Worm (Caenorhabditis elegans) whole organism, L2 larva: Measurements from ENCODE around the gene Y71H2B.11.

Experiments
- C34F6.9 ChIP-seq: fragments of 150-350 bp; optimal IDR thresholded peaks from 2 replicates; lab custom pipeline; 2014; ENCODE audit warnings: missing biosample characterization, missing genetic modification characterization
- F13H6.1 ChIP-seq: sonication (generic microtip); optimal IDR thresholded peaks from 2 replicates; lab custom pipeline; 2016; ENCODE audit warnings: missing genetic modification characterization, missing compliant biosample characterization
- R02D3.7 ChIP-seq: fragments of 150-350 bp; optimal IDR thresholded peaks from 2 replicates; lab custom pipeline; 2014; ENCODE audit warnings: missing biosample characterization, missing genetic modification characterization
- Y55F3AM.14 ChIP-seq: fragments of 200-800 bp; sonication (Bioruptor generic); optimal IDR thresholded peaks from 2 replicates; lab custom pipeline; 2018; ENCODE audit warnings: mild to moderate bottlenecking, missing genetic modification characterization, missing compliant biosample characterization
- ZK546.5 ChIP-seq: sonication (generic microtip); optimal IDR thresholded peaks from 2 replicates; lab custom pipeline; 2017; ENCODE audit warnings: missing biosample characterization, missing genetic modification characterization
- blmp-1 ChIP-seq: sonication (generic microtip); optimal IDR thresholded peaks from 2 replicates; lab custom pipeline; 2017; ENCODE audit warnings: missing genetic modification characterization, mild to moderate bottlenecking, missing compliant biosample characterization, antibody characterized with exemption, moderate library complexity; ENCODE audit not compliant: insufficient read depth
- ceh-16 ChIP-seq: fragments of 150-350 bp; optimal IDR thresholded peaks from 2 replicates; lab custom pipeline; 2014; ENCODE audit warnings: missing biosample characterization, missing genetic modification characterization
- egl-27 ChIP-seq: sonication (generic microtip); optimal IDR thresholded peaks from 3 replicates; lab custom pipeline; 2017; ENCODE audit warnings: missing biosample characterization, missing genetic modification reagents, missing genetic modification characterization
- elt-1 ChIP-seq: fragments of 150-350 bp; optimal IDR thresholded peaks from 2 replicates; lab custom pipeline; 2014; ENCODE audit warnings: missing biosample characterization, missing genetic modification characterization
- elt-3 ChIP-seq: sonication (generic microtip); optimal IDR thresholded peaks from 2 replicates; lab custom pipeline; 2017; ENCODE audit warnings: missing biosample characterization, missing genetic modification characterization
- lin-11 ChIP-seq: fragments of 150-350 bp; sonication (generic microtip); optimal IDR thresholded peaks from 2 replicates; lab custom pipeline; 2014; ENCODE audit warnings: missing biosample characterization, missing genetic modification characterization, inconsistent platforms, mixed read lengths
- lin-13 ChIP-seq: fragments of 150-350 bp; optimal IDR thresholded peaks from 2 replicates; lab custom pipeline; 2014; ENCODE audit warnings: missing biosample characterization, missing genetic modification reagents, missing genetic modification characterization
- lin-39 ChIP-seq: fragments of 150-350 bp; optimal IDR thresholded peaks from 2 replicates; lab custom pipeline; 2014; ENCODE audit warnings: missing biosample characterization, missing genetic modification reagents, missing genetic modification characterization
- lsy-2 ChIP-seq, 2 experiments: fragments of 150-350 bp in 1 of 2; sonication (generic microtip) in 1 of 2; optimal IDR thresholded peaks; 2 replicates each; lab custom pipeline; 2014 to 2017; ENCODE audit warnings: missing biosample characterization in 2 of 2, missing genetic modification characterization in 2 of 2
- mbf-1 ChIP-seq: sonication (generic microtip); optimal IDR thresholded peaks from 2 replicates; lab custom pipeline; 2017; ENCODE audit warnings: missing biosample characterization, missing genetic modification characterization
- nhr-11 ChIP-seq: fragments of 150-350 bp; optimal IDR thresholded peaks from 2 replicates; lab custom pipeline; 2014; ENCODE audit warnings: missing biosample characterization, missing genetic modification characterization
- nhr-12 ChIP-seq: fragments of 150-350 bp; optimal IDR thresholded peaks from 2 replicates; lab custom pipeline; 2014; ENCODE audit warnings: missing biosample characterization, missing genetic modification characterization
- nhr-129 ChIP-seq: fragments of 150-350 bp; optimal IDR thresholded peaks from 2 replicates; lab custom pipeline; 2014; ENCODE audit warnings: missing biosample characterization, missing genetic modification characterization
- nhr-21 ChIP-seq: fragments of 150-350 bp; optimal IDR thresholded peaks from 2 replicates; lab custom pipeline; 2014; ENCODE audit warnings: missing biosample characterization, missing genetic modification characterization
- nhr-23 ChIP-seq: fragments of 150-350 bp; optimal IDR thresholded peaks from 2 replicates; lab custom pipeline; 2014; ENCODE audit warnings: missing biosample characterization, missing genetic modification reagents, missing genetic modification characterization
- nhr-25 ChIP-seq: fragments of 150-350 bp; sonication (generic microtip); optimal IDR thresholded peaks from 3 replicates; lab custom pipeline; 2014; ENCODE audit warnings: missing biosample characterization, missing genetic modification characterization
- nhr-77 ChIP-seq: fragments of 150-350 bp; optimal IDR thresholded peaks from 2 replicates; lab custom pipeline; 2014; ENCODE audit warnings: missing biosample characterization, missing genetic modification characterization
- sem-4 ChIP-seq: fragments of 150-350 bp; optimal IDR thresholded peaks from 2 replicates; lab custom pipeline; 2014; ENCODE audit warnings: missing biosample characterization, missing genetic modification reagents, missing genetic modification characterization
- sma-3 ChIP-seq: sonication (generic microtip); optimal IDR thresholded peaks from 2 replicates; lab custom pipeline; 2016; ENCODE audit warnings: missing genetic modification reagents, missing genetic modification characterization, missing compliant biosample characterization
- sma-9 ChIP-seq, 2 experiments: fragments of 150-350 bp in 1 of 2; sonication (generic microtip) in 1 of 2; optimal IDR thresholded peaks; 2 replicates each; lab custom pipeline; 2014 to 2016; ENCODE audit warnings: missing genetic modification characterization in 2 of 2, mild to moderate bottlenecking in 1 of 2, missing biosample characterization in 1 of 2, missing compliant biosample characterization in 1 of 2, missing genetic modification reagents in 1 of 2, moderate library complexity in 1 of 2
- snpc-4 ChIP-seq: fragments of 150-350 bp; optimal IDR thresholded peaks from 2 replicates; lab custom pipeline; 2014; ENCODE audit warnings: missing biosample characterization, missing genetic modification characterization
- unc-39 ChIP-seq: fragments of 150-350 bp; optimal IDR thresholded peaks from 2 replicates; lab custom pipeline; 2014; ENCODE audit warnings: missing biosample characterization, missing genetic modification characterization
- zag-1 ChIP-seq: fragments of 150-350 bp; optimal IDR thresholded peaks from 2 replicates; lab custom pipeline; 2014; ENCODE audit warnings: missing biosample characterization, missing genetic modification characterization
- ztf-1 ChIP-seq: fragments of 200-800 bp; sonication (Bioruptor generic); conservative IDR thresholded peaks from 2 replicates; pipeline ENCODE4 v1.3.6; 2022; ENCODE audit warnings: missing genetic modification characterization, missing compliant biosample characterization
- ztf-4 ChIP-seq: fragments of 150-350 bp; optimal IDR thresholded peaks from 2 replicates; lab custom pipeline; 2014; ENCODE audit warnings: missing biosample characterization, missing genetic modification characterization

The Y71H2B.11 gene

DNA sequence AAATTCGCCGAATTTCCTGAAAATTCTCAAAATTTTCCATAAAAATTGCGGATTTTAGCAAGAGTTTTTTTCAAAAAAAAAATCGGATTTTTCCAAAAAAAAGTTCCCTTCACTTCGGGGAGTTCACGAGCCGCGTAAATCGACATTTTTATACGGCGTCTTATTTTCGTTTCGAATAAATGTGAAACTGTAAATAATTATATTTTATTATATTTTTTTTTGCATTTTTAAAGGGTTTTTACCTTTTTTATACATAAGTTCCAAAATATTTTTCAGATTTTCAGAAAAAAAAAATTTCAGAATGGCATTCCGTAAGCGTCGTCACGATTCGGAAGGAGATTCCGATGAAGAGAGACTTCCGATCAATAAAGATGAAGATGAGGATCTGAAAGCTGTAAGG, 19.1 kb downstream of the Y71H2B.11 start, which contains the start of gene Y71H2B.2:
Gene Y71H2B.2 (plus strand): TSS at position 301 of the 400 bp plus-strand sequence.
- no peak for TF ChIP-seq lin-11 (tag; lab: Kevin White, UChicago)
- TF ChIP-seq elt-1 (tag; lab: Kevin White, UChicago): no peak
- TF ChIP-seq F13H6.1 (tag; lab: Kevin White, UChicago): no peak
- no peak for TF ChIP-seq ceh-16
- TF ChIP-seq nhr-11 (tag; lab: Kevin White, UChicago): no peak
- TF ChIP-seq nhr-21 (tag; lab: Kevin White, UChicago): no peak
- TF ChIP-seq ztf-4 (tag; lab: Kevin White, UChicago): no peak
- TF ChIP-seq nhr-77 (tag; lab: Kevin White, UChicago): no peak
- TF ChIP-seq ZK546.5 (tag; lab: Kevin White, UChicago): no peak
- no peak for TF ChIP-seq lin-13
- no peak for TF ChIP-seq nhr-23 (tag; lab: Kevin White, UChicago)

DNA sequence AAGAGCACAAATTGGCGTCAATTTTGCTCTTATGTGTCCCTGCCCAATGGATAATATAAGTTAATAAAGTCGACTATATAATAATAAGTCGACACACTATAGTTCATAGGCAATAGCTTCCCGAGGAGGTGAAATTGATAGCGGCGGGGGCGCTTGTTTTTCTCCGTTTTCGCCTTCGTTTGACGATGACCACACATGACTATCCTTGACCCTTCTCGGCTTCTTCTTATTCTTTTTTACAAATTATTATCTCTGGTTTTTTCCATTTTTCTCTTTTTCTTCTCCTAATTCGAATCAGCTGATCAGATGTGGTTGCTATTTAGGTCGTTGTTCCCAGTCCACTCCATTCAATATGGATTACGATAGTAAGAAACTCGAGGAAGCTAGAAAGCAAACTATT, 24.9 kb downstream of the Y71H2B.11 start, which contains the start of gene acbp-8:
Gene acbp-8 (plus strand): TSS at position 324 of the 400 bp plus-strand sequence.
- TF ChIP-seq mbf-1 (no peak), nhr-21 (tag; lab: Kevin White, UChicago) (peak; percentile 9), blmp-1 (tag; lab: Kevin White, UChicago) (peak; percentile 19)

DNA sequence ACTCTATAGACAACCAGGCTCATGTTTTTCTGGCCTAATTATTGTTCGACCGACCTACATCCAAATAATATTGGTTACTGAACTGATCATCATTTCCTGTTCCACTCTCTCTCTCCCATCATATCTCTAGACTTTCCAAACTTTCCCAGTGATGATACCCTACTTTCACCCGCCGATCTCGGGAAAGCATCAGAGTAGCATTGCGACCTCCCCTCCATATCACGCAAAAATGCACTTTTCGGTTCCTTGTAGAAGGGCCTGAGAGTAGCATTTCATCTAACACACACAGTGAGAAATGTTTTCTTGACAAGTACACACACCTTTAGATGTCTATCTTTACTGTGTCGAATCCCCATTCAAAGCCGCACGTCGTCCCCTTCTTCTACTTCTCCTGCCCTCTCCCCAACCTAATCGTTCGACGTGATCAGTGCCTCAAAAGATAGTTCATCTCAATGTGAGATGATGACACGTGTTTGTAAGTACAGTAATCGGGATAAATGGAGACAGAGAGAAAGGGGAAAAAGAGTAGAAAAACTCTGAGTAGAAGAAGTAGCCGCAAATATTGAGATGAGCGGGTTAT, 29.1 kb downstream of the Y71H2B.11 start:
- TF ChIP-seq lsy-2 (tag; optimal IDR thresholded peaks at IDR 0.05; lab: Kevin White, UChicago) (peak in 1 of 2 experiments; percentile 46), sma-3 (GFP tag; lab: Kevin White, UChicago) (peak; percentile 6), elt-1 (tag; lab: Kevin White, UChicago) (peak; percentile 73), ZK546.5 (tag; lab: Kevin White, UChicago) (no peak), ceh-16 (peak; percentile 83), F13H6.1 (tag; lab: Kevin White, UChicago) (no peak), sem-4 (no peak), R02D3.7 (tag; lab: Kevin White, UChicago) (no peak), sma-9 (GFP tag; optimal IDR thresholded peaks at IDR 0.05; lab: Kevin White, UChicago) (peak; percentile 69), sma-9 (tag; optimal IDR thresholded peaks at IDR 0.05; lab: Kevin White, UChicago) (no peak), nhr-25 (tag; lab: Kevin White, UChicago) (peak; percentile 21), zag-1 (tag; lab: Kevin White, UChicago) (no peak), unc-39 (tag; lab: Kevin White, UChicago) (no peak), egl-27 (tag; lab: Kevin White, UChicago) (peak; percentile 40), nhr-21 (tag; lab: Kevin White, UChicago) (peak; percentile 70), blmp-1 (tag; lab: Kevin White, UChicago) (peak; percentile 84), ztf-1 (0 out of 2 replicates have a peak, but pooled peaks have one; percentile 54)
- TF ChIP-seq, all 48 proteins: peak for 10

DNA sequence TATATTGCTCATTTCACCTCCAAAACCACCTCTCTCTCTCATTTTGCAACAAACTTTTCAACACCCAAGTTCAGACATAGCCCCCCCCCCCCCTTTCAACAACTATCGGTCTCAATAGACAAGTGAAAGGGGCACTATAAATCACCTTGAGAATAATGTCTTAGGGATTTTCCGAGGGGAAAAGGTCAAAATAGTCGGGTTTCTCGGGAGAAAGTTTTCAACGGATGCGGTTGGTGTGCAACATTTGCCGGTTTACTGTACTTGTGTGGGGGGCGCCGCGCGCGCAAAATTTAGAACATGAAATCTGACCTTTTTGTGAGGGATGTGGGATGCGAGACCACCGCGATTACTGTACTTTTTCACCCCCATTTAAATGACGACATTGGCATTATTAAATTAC, 30.8 kb downstream of the Y71H2B.11 start:
- TF ChIP-seq nhr-129 (tag; lab: Kevin White, UChicago): no peak
- TF ChIP-seq lin-39 (tag; lab: Kevin White, UChicago): no peak
- peak; percentile 92 for TF ChIP-seq blmp-1 (tag; lab: Kevin White, UChicago)
- peak; percentile 40 for TF ChIP-seq sma-9 (GFP tag; optimal IDR thresholded peaks at IDR 0.05; lab: Kevin White, UChicago)
- no peak for TF ChIP-seq sma-9 (tag; optimal IDR thresholded peaks at IDR 0.05; lab: Kevin White, UChicago)
- TF ChIP-seq lin-13: no peak
- TF ChIP-seq egl-27 (tag; lab: Kevin White, UChicago): peak; percentile 36
- TF ChIP-seq nhr-21 (tag; lab: Kevin White, UChicago): peak; percentile 34
- peak; percentile 11 for TF ChIP-seq ceh-16

DNA sequence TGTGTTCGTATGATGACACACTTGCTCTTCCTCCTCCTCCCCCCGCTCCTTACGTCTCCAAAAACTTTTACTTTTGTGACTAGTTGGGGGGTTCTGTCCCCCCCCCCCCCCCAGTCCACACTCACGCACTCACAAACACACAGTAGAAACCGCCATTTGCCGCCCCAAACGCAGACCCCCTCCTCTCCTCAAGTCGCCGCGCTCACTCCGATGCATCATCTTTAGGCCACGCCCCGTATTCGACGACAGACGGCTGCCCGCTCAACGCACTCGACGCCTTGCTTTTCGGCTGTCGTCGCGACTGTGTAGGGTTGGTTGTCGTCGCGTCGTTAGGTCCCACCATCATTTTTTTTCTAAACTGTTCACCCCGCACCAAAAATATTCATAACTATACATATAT, 32.4 kb downstream of the Y71H2B.11 start, which contains the start of gene zmp-2:
Gene zmp-2 (plus strand): TSS at position 247 of the 400 bp plus-strand sequence.
- peak; percentile 16 for TF ChIP-seq blmp-1 (tag; lab: Kevin White, UChicago)
- TF ChIP-seq elt-3 (tag; lab: Kevin White, UChicago): no peak
- no peak for TF ChIP-seq C34F6.9 (tag; lab: Kevin White, UChicago)
- TF ChIP-seq unc-39 (tag; lab: Kevin White, UChicago): no peak
- TF ChIP-seq, all 48 proteins: peak for 1

DNA sequence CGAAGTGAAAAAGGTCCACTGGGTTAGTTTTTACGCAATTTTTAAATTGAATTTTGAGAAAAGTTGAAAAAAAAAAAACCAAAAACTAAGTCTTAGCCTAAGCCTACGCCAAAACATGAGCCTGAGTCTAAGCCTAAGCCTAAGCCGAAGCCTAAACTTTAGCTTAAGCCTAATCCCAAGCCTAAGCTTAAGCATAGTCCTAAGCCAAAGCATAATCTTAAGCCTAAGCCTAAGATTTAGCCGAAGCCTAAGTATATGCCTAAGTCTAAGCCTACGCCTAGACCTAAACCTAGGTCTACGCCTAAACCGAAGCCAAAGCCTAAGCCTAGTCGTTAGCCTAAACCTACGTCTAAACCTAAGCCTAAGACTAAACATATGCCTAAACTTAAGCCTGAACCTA, 37.9 kb downstream of the Y71H2B.11 start:
- TF ChIP-seq ZK546.5 (tag; lab: Kevin White, UChicago): no peak
- no peak for TF ChIP-seq nhr-129 (tag; lab: Kevin White, UChicago)
- TF ChIP-seq sma-9 (GFP tag; optimal IDR thresholded peaks at IDR 0.05; lab: Kevin White, UChicago): no peak
- no peak for TF ChIP-seq sma-9 (tag; optimal IDR thresholded peaks at IDR 0.05; lab: Kevin White, UChicago)
- TF ChIP-seq Y55F3AM.14: no peak
- no peak for TF ChIP-seq nhr-77 (tag; lab: Kevin White, UChicago)
- no peak for TF ChIP-seq snpc-4 (tag; lab: Kevin White, UChicago)
- no peak for TF ChIP-seq nhr-12 (tag; lab: Kevin White, UChicago)
- TF ChIP-seq, all 48 proteins: peak for 0
